Worm (Caenorhabditis elegans) whole organism, L4 larva: ENCODE measurements around the gene phy-4.

ENCODE experiments used
- F10B5.3 ChIP-seq: sonication (generic microtip); optimal IDR thresholded peaks from 2 replicates; lab custom pipeline; 2016; ENCODE audit warnings: mild to moderate bottlenecking, missing genetic modification characterization, missing compliant biosample characterization
- F26F4.8 ChIP-seq: fragments of 200-800 bp; sonication (Bioruptor generic); conservative IDR thresholded peaks from 2 replicates; pipeline ENCODE4 v1.3.6; 2022; ENCODE audit warnings: missing genetic modification characterization, missing compliant biosample characterization
- F37D6.2 ChIP-seq: sonication (generic microtip); optimal IDR thresholded peaks from 2 replicates; lab custom pipeline; 2016; ENCODE audit warnings: mild to moderate bottlenecking, missing genetic modification characterization, missing compliant biosample characterization
- F49E8.2 ChIP-seq: sonication (generic microtip); optimal IDR thresholded peaks from 2 replicates; lab custom pipeline; 2016; ENCODE audit warnings: missing compliant biosample characterization, mild to moderate bottlenecking, missing genetic modification characterization, borderline replicate concordance
- R02D3.7 ChIP-seq: fragments of 150-350 bp; sonication (generic microtip); optimal IDR thresholded peaks from 3 replicates; lab custom pipeline; 2014; ENCODE audit warnings: missing biosample characterization, missing genetic modification characterization
- Y48G9A.11 ChIP-seq: fragments of 200-800 bp; sonication (Bioruptor generic); IDR thresholded peaks from 2 replicates; pipeline ENCODE4 v1.3.6; 2022; ENCODE audit warnings: missing genetic modification reagents, missing genetic modification characterization, missing compliant biosample characterization
- Y5F2A.4 ChIP-seq: fragments of 200-800 bp; sonication (Bioruptor generic); optimal IDR thresholded peaks from 2 replicates; lab custom pipeline; 2018; ENCODE audit warnings: mild to moderate bottlenecking, missing genetic modification characterization, missing compliant biosample characterization
- ZK546.5 ChIP-seq, 2 experiments: sonication (generic microtip); optimal IDR thresholded peaks; 2 replicates each; lab custom pipeline; 2017; ENCODE audit warnings: missing biosample characterization in 2 of 2, missing genetic modification characterization in 2 of 2
- aly-2 ChIP-seq: sonication (generic microtip); optimal IDR thresholded peaks from 2 replicates; lab custom pipeline; 2018; ENCODE audit warnings: missing biosample characterization, missing genetic modification characterization
- ama-1 ChIP-seq: fragments of 150-350 bp; optimal IDR thresholded peaks from 2 replicates; lab custom pipeline; 2014; ENCODE audit warnings: inconsistent platforms, mixed read lengths
- arid-1 ChIP-seq: fragments of 200-800 bp; sonication (Bioruptor generic); conservative IDR thresholded peaks from 2 replicates; pipeline ENCODE4 v1.3.6; 2022; ENCODE audit warnings: missing genetic modification reagents, missing genetic modification characterization, missing compliant biosample characterization
- ceh-32 ChIP-seq: sonication (generic microtip); optimal IDR thresholded peaks from 2 replicates; lab custom pipeline; 2016; ENCODE audit warnings: mild to moderate bottlenecking, missing genetic modification characterization, missing compliant biosample characterization; ENCODE audit not compliant: poor library complexity
- ceh-44 ChIP-seq: fragments of 200-800 bp; sonication (Bioruptor generic); IDR thresholded peaks from 2 replicates; pipeline ENCODE4 v1.3.6; 2022; ENCODE audit warnings: missing genetic modification reagents, missing genetic modification characterization, missing compliant biosample characterization
- ces-1 ChIP-seq: fragments of 150-350 bp; sonication (generic microtip); optimal IDR thresholded peaks from 4 replicates; lab custom pipeline; 2014; ENCODE audit warnings: missing biosample characterization, missing genetic modification reagents, missing genetic modification characterization
- cey-2 ChIP-seq: sonication (generic microtip); optimal IDR thresholded peaks from 3 replicates; lab custom pipeline; 2017; ENCODE audit warnings: missing genetic modification characterization, mild to moderate bottlenecking, missing compliant biosample characterization, antibody characterized with exemption, borderline replicate concordance; ENCODE audit not compliant: insufficient read depth
- ctbp-1 ChIP-seq: fragments of 200-800 bp; sonication (Bioruptor generic); IDR thresholded peaks from 2 replicates; pipeline ENCODE4 v1.3.6; 2022; ENCODE audit warnings: missing genetic modification reagents, missing genetic modification characterization, missing compliant biosample characterization
- daf-12 ChIP-seq: fragments of 150-350 bp; optimal IDR thresholded peaks from 2 replicates; lab custom pipeline; 2014; ENCODE audit warnings: missing biosample characterization, missing genetic modification reagents, missing genetic modification characterization
- daf-16 ChIP-seq, 3 experiments: sonication (generic microtip); optimal IDR thresholded peaks; 2 replicates each; lab custom pipeline; 2016 to 2017; ENCODE audit warnings: missing genetic modification characterization in 3 of 3, missing genetic modification reagents in 3 of 3, mild to moderate bottlenecking in 2 of 3, missing compliant biosample characterization in 2 of 3, missing biosample characterization in 1 of 3, moderate library complexity in 1 of 3
- daf-19 ChIP-seq: fragments of 200-800 bp; sonication (Bioruptor generic); conservative IDR thresholded peaks from 2 replicates; pipeline ENCODE4 v1.3.6; 2022; ENCODE audit warnings: missing genetic modification characterization, missing compliant biosample characterization
- dmd-6 ChIP-seq: fragments of 200-800 bp; sonication (Bioruptor generic); IDR thresholded peaks from 2 replicates; pipeline ENCODE4 v1.3.6; 2022; ENCODE audit warnings: missing genetic modification reagents, missing genetic modification characterization, missing compliant biosample characterization
- duxl-1 ChIP-seq: sonication (generic microtip); optimal IDR thresholded peaks from 2 replicates; lab custom pipeline; 2016; ENCODE audit warnings: mild to moderate bottlenecking, missing genetic modification characterization, moderate library complexity, missing compliant biosample characterization; ENCODE audit not compliant: poor library complexity
- egl-27 ChIP-seq: sonication (generic microtip); optimal IDR thresholded peaks from 3 replicates; lab custom pipeline; 2017; ENCODE audit warnings: missing biosample characterization, missing genetic modification reagents, missing genetic modification characterization
- gei-8 ChIP-seq: fragments of 200-800 bp; sonication (Bioruptor generic); optimal IDR thresholded peaks from 2 replicates; lab custom pipeline; 2018; ENCODE audit warnings: mild to moderate bottlenecking, missing genetic modification characterization, missing compliant biosample characterization
- hif-1 ChIP-seq, 2 experiments: sonication (generic microtip); optimal IDR thresholded peaks; 2 replicates each; lab custom pipeline; 2016 to 2017; ENCODE audit warnings: missing compliant biosample characterization in 2 of 2, missing genetic modification characterization in 2 of 2, missing genetic modification reagents in 2 of 2, missing genotype in 2 of 2, mild to moderate bottlenecking in 1 of 2
- hlh-11 ChIP-seq: fragments of 200-800 bp; sonication (Bioruptor generic); optimal IDR thresholded peaks from 2 replicates; lab custom pipeline; 2018; ENCODE audit warnings: mild to moderate bottlenecking, missing genetic modification characterization, missing compliant biosample characterization
- lim-7 ChIP-seq: fragments of 200-800 bp; sonication (Bioruptor generic); IDR thresholded peaks from 2 replicates; pipeline ENCODE4 v1.3.6; 2022; ENCODE audit warnings: missing genetic modification characterization, missing compliant biosample characterization
- lin-1 ChIP-seq: fragments of 200-800 bp; sonication (Bioruptor generic); IDR thresholded peaks from 2 replicates; pipeline ENCODE4 v1.3.6; 2022; ENCODE audit warnings: missing genetic modification reagents, missing genetic modification characterization, missing compliant biosample characterization
- lin-15B ChIP-seq: fragments of 150-350 bp; sonication (generic microtip); optimal IDR thresholded peaks from 3 replicates; lab custom pipeline; 2014; ENCODE audit warnings: missing biosample characterization, missing genetic modification characterization
- lin-38 ChIP-seq: fragments of 200-800 bp; sonication (Bioruptor generic); IDR thresholded peaks from 2 replicates; pipeline ENCODE4 v1.3.6; 2022; ENCODE audit warnings: missing genetic modification reagents, missing genetic modification characterization, missing compliant biosample characterization
- madf-5 ChIP-seq, 2 experiments: fragments of 200-800 bp; sonication (Bioruptor generic); IDR thresholded peaks; 2 replicates each; pipeline ENCODE4 v1.3.6; 2022; ENCODE audit warnings: missing compliant biosample characterization in 2 of 2, missing genetic modification characterization in 2 of 2
- mes-2 ChIP-seq: sonication (generic microtip); optimal IDR thresholded peaks from 2 replicates; lab custom pipeline; 2016; ENCODE audit warnings: missing genotype, mild to moderate bottlenecking, missing genetic modification characterization, missing compliant biosample characterization; ENCODE audit not compliant: poor library complexity, severe bottlenecking
- nhr-10 ChIP-seq: fragments of 150-350 bp; optimal IDR thresholded peaks from 2 replicates; lab custom pipeline; 2014; ENCODE audit warnings: missing biosample characterization, missing genetic modification characterization
- nhr-11 ChIP-seq: fragments of 150-350 bp; optimal IDR thresholded peaks from 2 replicates; lab custom pipeline; 2014; ENCODE audit warnings: missing biosample characterization, missing genetic modification characterization
- nhr-111 ChIP-seq: fragments of 200-800 bp; sonication (Bioruptor generic); optimal IDR thresholded peaks from 2 replicates; lab custom pipeline; 2018; ENCODE audit warnings: mild to moderate bottlenecking, missing genetic modification characterization, missing compliant biosample characterization
- nhr-237 ChIP-seq: sonication (generic microtip); optimal IDR thresholded peaks from 2 replicates; lab custom pipeline; 2017; ENCODE audit warnings: missing biosample characterization, missing genetic modification characterization
- nhr-42 ChIP-seq: fragments of 200-800 bp; sonication (Bioruptor generic); IDR thresholded peaks from 2 replicates; pipeline ENCODE4 v1.3.6; 2022; ENCODE audit warnings: missing genetic modification characterization, missing compliant biosample characterization
- nhr-6 ChIP-seq: fragments of 150-350 bp; optimal IDR thresholded peaks from 2 replicates; lab custom pipeline; 2014; ENCODE audit warnings: missing biosample characterization, missing genetic modification characterization
- nhr-76 ChIP-seq: fragments of 150-350 bp; optimal IDR thresholded peaks from 2 replicates; lab custom pipeline; 2014; ENCODE audit warnings: missing biosample characterization, missing genetic modification characterization
- php-3 ChIP-seq: fragments of 200-800 bp; sonication (Bioruptor generic); IDR thresholded peaks from 2 replicates; pipeline ENCODE4 v1.3.6; 2022; ENCODE audit warnings: missing genetic modification reagents, missing genetic modification characterization, missing compliant biosample characterization
- skn-1 ChIP-seq: fragments of 150-350 bp; optimal IDR thresholded peaks from 2 replicates; lab custom pipeline; 2014; ENCODE audit warnings: missing biosample characterization, missing genetic modification characterization
- snpc-1.2 ChIP-seq: fragments of 200-800 bp; sonication (Bioruptor generic); IDR thresholded peaks from 2 replicates; pipeline ENCODE4 v1.3.6; 2022; ENCODE audit warnings: missing genetic modification reagents, missing genetic modification characterization, missing compliant biosample characterization
- tag-97 ChIP-seq: fragments of 200-800 bp; sonication (Bioruptor generic); IDR thresholded peaks from 2 replicates; pipeline ENCODE4 v1.3.6; 2022; ENCODE audit warnings: missing genetic modification characterization, missing compliant biosample characterization
- unc-39 ChIP-seq: sonication (generic microtip); optimal IDR thresholded peaks from 2 replicates; lab custom pipeline; 2017; ENCODE audit warnings: missing biosample characterization, missing genetic modification characterization
- unc-62 ChIP-seq, 3 experiments: fragments of 150-350 bp in 1 of 3; sonication (generic microtip); optimal IDR thresholded peaks in 2 of 3; peaks in 1 of 3; 1 replicate in 1 of 3; 2 replicates in 2 of 3; lab custom pipeline; 2014 to 2017; ENCODE audit warnings: missing biosample characterization in 3 of 3, missing genetic modification characterization in 3 of 3, missing genetic modification reagents in 3 of 3, missing genotype in 1 of 3
- vab-7 ChIP-seq: fragments of 200-800 bp; sonication (Bioruptor generic); IDR thresholded peaks from 2 replicates; pipeline ENCODE4 v1.3.6; 2022; ENCODE audit warnings: missing genetic modification reagents, missing genetic modification characterization, missing compliant biosample characterization
- ztf-7 ChIP-seq: fragments of 150-350 bp; optimal IDR thresholded peaks from 2 replicates; lab custom pipeline; 2014; ENCODE audit warnings: missing biosample characterization, missing genetic modification characterization

phy-4 gene

ce11 chrV:19533010-19533409, 19.6 kb upstream of the phy-4 start, which contains the start of gene Y43F8B.2:
TSS of gene Y43F8B.2 (minus strand) at chrV:19533110.
- no peak for TF ChIP-seq ztf-7 (tag; lab: Kevin White, UChicago)
- no peak for TF ChIP-seq gei-8 (GFP tag; lab: Kevin White, UChicago)
- no peak for TF ChIP-seq lin-38
- TF ChIP-seq F49E8.2 (tag; lab: Kevin White, UChicago) = no peak
- no peak for TF ChIP-seq daf-16 (GFP tag; optimal IDR thresholded peaks at IDR 0.05; lab: Kevin White, UChicago)
- no peak for TF ChIP-seq daf-16 (tag; optimal IDR thresholded peaks at IDR 0.05; lab: Kevin White, UChicago)
- no peak for TF ChIP-seq ceh-44 (GFP tag; lab: Robert Waterston, UW)
- no peak for TF ChIP-seq R02D3.7 (tag; lab: Kevin White, UChicago)
- no peak for TF ChIP-seq vab-7
- TF ChIP-seq F26F4.8 (GFP tag; lab: Robert Waterston, UW) = no peak
- TF ChIP-seq ces-1 (GFP tag; lab: Kevin White, UChicago) = no peak
- TF ChIP-seq madf-5 (GFP tag; IDR thresholded peaks at IDR 0.05; lab: Robert Waterston, UW) = no peak
- no peak for TF ChIP-seq hlh-11 (tag; lab: Kevin White, UChicago)
- no peak for TF ChIP-seq dmd-6 (GFP tag; lab: Robert Waterston, UW)
- TF ChIP-seq skn-1 = no peak
- TF ChIP-seq, all 104 proteins: peak for 0

- TF ChIP-seq nhr-10 (tag; lab: Kevin White, UChicago) = no peak
- TF ChIP-seq hif-1 (tag; optimal IDR thresholded peaks at IDR 0.05; lab: Kevin White, UChicago) = peak in 1 of 2 experiments; percentile 20
- TF ChIP-seq, all 104 proteins: peak for 1
Observed at ce11 chrV:19531034-19531433, 17.6 kb upstream of the phy-4 start.

ce11 chrV:19529168-19529567, 15.7 kb upstream of the phy-4 start:
- peak; percentile 50 for TF ChIP-seq nhr-6 (tag; lab: Kevin White, UChicago)
- peak; percentile 93 for TF ChIP-seq cey-2 (tag; lab: Kevin White, UChicago)
- peak; percentile 97 for TF ChIP-seq nhr-11
- no peak for TF ChIP-seq R02D3.7 (tag; lab: Kevin White, UChicago)
- peak; percentile 26 for TF ChIP-seq ama-1
- TF ChIP-seq egl-27 (tag; lab: Kevin White, UChicago) = peak; percentile 60
- TF ChIP-seq unc-39 (tag; lab: Kevin White, UChicago) = peak; percentile 87
- TF ChIP-seq tag-97 (GFP tag; lab: Robert Waterston, UW) = no peak
- no peak for TF ChIP-seq arid-1 (GFP tag; lab: Robert Waterston, UW)
- TF ChIP-seq Y5F2A.4 (GFP tag; lab: Kevin White, UChicago) = no peak
- no peak for TF ChIP-seq daf-12 (tag; lab: Kevin White, UChicago)
- no peak for TF ChIP-seq F10B5.3 (tag; lab: Kevin White, UChicago)
- TF ChIP-seq nhr-10 (tag; lab: Kevin White, UChicago) = peak; percentile 47
- no peak for TF ChIP-seq ceh-32 (tag; lab: Kevin White, UChicago)
- peak; percentile 71 for TF ChIP-seq F37D6.2 (tag; lab: Kevin White, UChicago)
- peak; percentile 3 to 89 for TF ChIP-seq hif-1 (tag; optimal IDR thresholded peaks at IDR 0.05; lab: Kevin White, UChicago)
- TF ChIP-seq unc-62 (GFP tag; optimal IDR thresholded peaks at IDR 0.05 in 1 of 2; lab: Kevin White, UChicago) = peak in 1 of 2 experiments; percentile 100
- peak; percentile 83 for TF ChIP-seq unc-62 (tag; optimal IDR thresholded peaks at IDR 0.05; lab: Kevin White, UChicago)
- TF ChIP-seq ces-1 (GFP tag; lab: Kevin White, UChicago) = no peak
- peak; percentile 82 for TF ChIP-seq nhr-42 (GFP tag; lab: Robert Waterston, UW)
- no peak for TF ChIP-seq ZK546.5 (tag; optimal IDR thresholded peaks at IDR 0.05; lab: Kevin White, UChicago)
- no peak for TF ChIP-seq nhr-76 (tag; lab: Kevin White, UChicago)
- TF ChIP-seq lim-7 = no peak
- peak; percentile 73 for TF ChIP-seq duxl-1 (tag; lab: Kevin White, UChicago)
- no peak for TF ChIP-seq lin-15B (tag; lab: Kevin White, UChicago)
- no peak for TF ChIP-seq Y48G9A.11
- 0 out of 2 replicates have a peak, but pooled peaks have one; percentile 54 for TF ChIP-seq ctbp-1 (GFP tag; lab: Robert Waterston, UW)
- TF ChIP-seq aly-2 (tag; lab: Kevin White, UChicago) = no peak
- peak; percentile 92 for TF ChIP-seq php-3 (GFP tag; lab: Robert Waterston, UW)
- TF ChIP-seq nhr-237 = no peak
- no peak for TF ChIP-seq ceh-44 (GFP tag; lab: Robert Waterston, UW)
- TF ChIP-seq nhr-111 (GFP tag; lab: Kevin White, UChicago) = no peak
- TF ChIP-seq lin-1 = peak; percentile 85
- TF ChIP-seq snpc-1.2 (GFP tag; lab: Robert Waterston, UW) = no peak
- TF ChIP-seq mes-2 (tag; lab: Kevin White, UChicago) = peak; percentile 63
- TF ChIP-seq daf-19 (GFP tag; lab: Robert Waterston, UW) = peak; percentile 74; the same call in 1 of the 2 replicates
